Fruit fly (Drosophila melanogaster) whole organism, embryonic: ENCODE measurements around the gene CG13676.

Experiments
- CG10267 ChIP-seq: fragments of 200-800 bp; sonication (Bioruptor generic); optimal IDR thresholded peaks from 2 replicates; lab custom pipeline; 2018; ENCODE audit warnings: missing biosample characterization, mild to moderate bottlenecking, missing genetic modification characterization, moderate library complexity
- CG12659 ChIP-seq: fragments of 200-800 bp; sonication (Bioruptor generic); optimal IDR thresholded peaks from 3 replicates; lab custom pipeline; 2017; ENCODE audit warnings: mild to moderate bottlenecking, missing biosample characterization, missing genetic modification reagents, missing genetic modification characterization
- CG15514 ChIP-seq: fragments of 200-800 bp; sonication (Bioruptor generic); optimal IDR thresholded peaks from 3 replicates; lab custom pipeline; 2017; ENCODE audit warnings: missing biosample characterization, missing genetic modification characterization, mild to moderate bottlenecking, moderate library complexity, missing genetic modification reagents
- CG1602 ChIP-seq: fragments of 200-800 bp; sonication (Bioruptor generic); optimal IDR thresholded peaks from 3 replicates; lab custom pipeline; 2016; ENCODE audit warnings: missing biosample characterization, missing genetic modification characterization
- CG16863 ChIP-seq: fragments of 200-800 bp; sonication (Bioruptor generic); optimal IDR thresholded peaks from 3 replicates; lab custom pipeline; 2016; ENCODE audit warnings: missing biosample characterization, missing genetic modification characterization
- CG18262 ChIP-seq: fragments of 200-800 bp; optimal IDR thresholded peaks from 3 replicates; lab custom pipeline; 2019; ENCODE audit warnings: missing biosample characterization, mild to moderate bottlenecking, missing genetic modification characterization, moderate library complexity
- CG2116 ChIP-seq: fragments of 200-800 bp; sonication (Bioruptor generic); optimal IDR thresholded peaks from 3 replicates; lab custom pipeline; 2018; ENCODE audit warnings: missing biosample characterization, mild to moderate bottlenecking, missing genetic modification characterization
- CG31388 ChIP-seq: fragments of 200-800 bp; sonication (Bioruptor generic); optimal IDR thresholded peaks from 2 replicates; lab custom pipeline; 2016; ENCODE audit warnings: missing biosample characterization, missing genetic modification characterization
- CG4730 ChIP-seq: fragments of 200-800 bp; sonication (Bioruptor generic); IDR thresholded peaks from 2 replicates; pipeline ENCODE4 v1.3.6; 2022; ENCODE audit warnings: missing biosample characterization, missing genetic modification characterization
- CG5245 ChIP-seq: fragments of 200-800 bp; sonication (Bioruptor generic); optimal IDR thresholded peaks from 3 replicates; lab custom pipeline; 2016; ENCODE audit warnings: missing biosample characterization, missing genetic modification characterization
- CG5953 ChIP-seq: fragments of 200-800 bp; sonication (Bioruptor generic); IDR thresholded peaks from 2 replicates; pipeline ENCODE4 v1.3.6; 2022; ENCODE audit warnings: missing biosample characterization, missing genetic modification characterization
- CG7556 ChIP-seq: fragments of 200-800 bp; sonication (Bioruptor generic); optimal IDR thresholded peaks from 2 replicates; lab custom pipeline; 2017; ENCODE audit warnings: missing biosample characterization, mild to moderate bottlenecking, missing genetic modification characterization
- CG8944 ChIP-seq: fragments of 200-800 bp; sonication (Bioruptor generic); optimal IDR thresholded peaks from 3 replicates; lab custom pipeline; 2016; ENCODE audit warnings: missing biosample characterization, missing genetic modification characterization
- Camta ChIP-seq: fragments of 200-800 bp; sonication (Bioruptor generic); optimal IDR thresholded peaks from 2 replicates; lab custom pipeline; 2016; ENCODE audit warnings: missing biosample characterization, missing genetic modification characterization
- Dfd ChIP-seq, 2 experiments: fragments of >200 bp; optimal IDR thresholded peaks; 2 replicates each; lab custom pipeline; 2017; ENCODE audit warnings: missing biosample characterization in 2 of 2, missing genetic modification characterization in 2 of 2
- Dip2 ChIP-seq: fragments of 200-800 bp; sonication (Bioruptor generic); IDR thresholded peaks from 2 replicates; pipeline ENCODE4 v1.3.6; 2022; ENCODE audit warnings: missing biosample characterization, missing genetic modification characterization
- Dp ChIP-seq: fragments of 200-800 bp; sonication (Bioruptor generic); optimal IDR thresholded peaks from 2 replicates; lab custom pipeline; 2018; ENCODE audit warnings: missing biosample characterization, mild to moderate bottlenecking, missing genetic modification characterization, moderate library complexity
- Elba2 ChIP-seq: fragments of 200-800 bp; sonication (Bioruptor generic); optimal IDR thresholded peaks from 3 replicates; lab custom pipeline; 2016; ENCODE audit warnings: missing biosample characterization, missing genetic modification characterization
- H2.0 ChIP-seq: fragments of 200-800 bp; sonication (Bioruptor generic); IDR thresholded peaks from 2 replicates; pipeline ENCODE4 v1.3.6; 2022; ENCODE audit warnings: missing biosample characterization, missing genetic modification characterization
- HLH4C ChIP-seq: fragments of 200-800 bp; sonication (Bioruptor generic); IDR thresholded peaks from 3 replicates; pipeline ENCODE4 v1.3.6; 2022; ENCODE audit warnings: missing biosample characterization, missing genetic modification characterization; ENCODE audit not compliant: partially characterized antibody
- HmgD ChIP-seq: fragments of 200-800 bp; sonication (Bioruptor generic); optimal IDR thresholded peaks from 3 replicates; lab custom pipeline; 2016; ENCODE audit warnings: missing biosample characterization, missing genetic modification characterization
- Hr51 ChIP-seq, 2 experiments: fragments of 200-800 bp; sonication (Bioruptor generic); optimal IDR thresholded peaks; 2 replicates in 1 of 2; 3 replicates in 1 of 2; lab custom pipeline; 2016 to 2018; ENCODE audit warnings: missing biosample characterization in 2 of 2, missing genetic modification characterization in 2 of 2, mild to moderate bottlenecking in 1 of 2, moderate library complexity in 1 of 2
- MBD-R2 ChIP-seq: fragments of 200-800 bp; sonication (Bioruptor generic); IDR thresholded peaks from 2 replicates; pipeline ENCODE4 v1.3.6; 2022; ENCODE audit warnings: missing biosample characterization, missing genetic modification characterization
- Myb ChIP-seq: fragments of 200-800 bp; sonication (Bioruptor generic); optimal IDR thresholded peaks from 2 replicates; lab custom pipeline; 2016; ENCODE audit warnings: missing biosample characterization, missing genetic modification characterization
- Pdp1 ChIP-seq, 2 experiments: fragments of 200-800 bp; sonication (Bioruptor generic); optimal IDR thresholded peaks; 3 replicates each; lab custom pipeline; 2016; ENCODE audit warnings: missing biosample characterization in 2 of 2, missing genetic modification characterization in 2 of 2, mild to moderate bottlenecking in 1 of 2, moderate library complexity in 1 of 2
- Side ChIP-seq: fragments of 200-800 bp; sonication (Bioruptor generic); optimal IDR thresholded peaks from 2 replicates; lab custom pipeline; 2016; ENCODE audit warnings: missing biosample characterization, missing genetic modification characterization
- Sry-δ ChIP-seq: fragments of 200-800 bp; sonication (Bioruptor generic); optimal IDR thresholded peaks from 2 replicates; lab custom pipeline; 2016; ENCODE audit warnings: missing biosample characterization, missing genetic modification characterization
- ac ChIP-seq: fragments of 200-800 bp; sonication (Bioruptor generic); optimal IDR thresholded peaks from 3 replicates; lab custom pipeline; 2017; ENCODE audit warnings: missing biosample characterization, mild to moderate bottlenecking, missing genetic modification characterization
- amos ChIP-seq: fragments of 200-800 bp; sonication (Bioruptor generic); IDR thresholded peaks from 2 replicates; pipeline ENCODE4 v1.3.6; 2022; ENCODE audit warnings: missing biosample characterization, missing genetic modification characterization; ENCODE audit not compliant: partially characterized antibody
- ato ChIP-seq: fragments of 200-800 bp; sonication (Bioruptor generic); IDR thresholded peaks from 2 replicates; pipeline ENCODE4 v1.3.6; 2022; ENCODE audit warnings: missing biosample characterization, missing genetic modification characterization; ENCODE audit not compliant: partially characterized antibody
- chm ChIP-seq: fragments of 200-800 bp; sonication (Bioruptor generic); IDR thresholded peaks from 2 replicates; pipeline ENCODE4 v1.3.6; 2022; ENCODE audit warnings: missing biosample characterization, missing genetic modification characterization
- crp ChIP-seq, 2 experiments: fragments of 200-800 bp; sonication (Bioruptor generic); optimal IDR thresholded peaks; 2 replicates in 1 of 2; 3 replicates in 1 of 2; lab custom pipeline; 2017; ENCODE audit warnings: missing biosample characterization in 2 of 2, missing genetic modification characterization in 2 of 2, mild to moderate bottlenecking in 1 of 2, moderate library complexity in 1 of 2
- ems ChIP-seq: fragments of 200-800 bp; sonication (Bioruptor generic); optimal IDR thresholded peaks from 3 replicates; lab custom pipeline; 2016; ENCODE audit warnings: missing biosample characterization, missing genetic modification characterization
- eve ChIP-seq, 2 experiments: fragments of >200 bp; optimal IDR thresholded peaks; 2 replicates each; lab custom pipeline; 2017; ENCODE audit warnings: missing biosample characterization in 2 of 2, missing genetic modification characterization in 2 of 2
- fd96Cb ChIP-seq: fragments of 200-800 bp; sonication (Bioruptor generic); optimal IDR thresholded peaks from 2 replicates; lab custom pipeline; 2018; ENCODE audit warnings: missing biosample characterization, mild to moderate bottlenecking, missing genetic modification characterization, moderate library complexity
- hth ChIP-seq: fragments of >200 bp; optimal IDR thresholded peaks from 2 replicates; lab custom pipeline; 2017; ENCODE audit warnings: inconsistent platforms
- klu ChIP-seq: fragments of 200-800 bp; sonication (Bioruptor generic); IDR thresholded peaks from 2 replicates; pipeline ENCODE4 v1.3.6; 2022; ENCODE audit warnings: missing biosample characterization, missing genetic modification characterization
- lab ChIP-seq: fragments of 200-800 bp; sonication (Bioruptor generic); optimal IDR thresholded peaks from 3 replicates; lab custom pipeline; 2017; ENCODE audit warnings: missing biosample characterization, missing genetic modification characterization, mild to moderate bottlenecking, moderate library complexity, missing genetic modification reagents
- prd ChIP-seq, 3 experiments: fragments of >200 bp in 2 of 3; fragments of 200-800 bp in 1 of 3; sonication (Bioruptor generic) in 1 of 3; optimal IDR thresholded peaks in 2 of 3; IDR thresholded peaks in 1 of 3; 2 replicates in 2 of 3; 3 replicates in 1 of 3; pipeline versions ENCODE4 v1.3.6 to Lab custom; 2017 to 2022; ENCODE audit warnings: missing biosample characterization in 1 of 3, missing genetic modification characterization in 1 of 3
- psq ChIP-seq: fragments of 200-800 bp; sonication (Bioruptor generic); optimal IDR thresholded peaks from 2 replicates; lab custom pipeline; 2017; ENCODE audit warnings: missing biosample characterization, missing genetic modification characterization
- pum ChIP-seq: fragments of 200-800 bp; sonication (Bioruptor generic); optimal IDR thresholded peaks from 2 replicates; lab custom pipeline; 2016; ENCODE audit warnings: missing biosample characterization, missing genetic modification characterization
- row ChIP-seq: fragments of 200-800 bp; sonication (Bioruptor generic); IDR thresholded peaks from 3 replicates; pipeline ENCODE4 v1.3.6; 2022; ENCODE audit warnings: missing biosample characterization, missing genetic modification characterization
- sens ChIP-seq: fragments of 200-800 bp; sonication (Bioruptor generic); peaks from one replicate; lab custom pipeline; 2016; ENCODE audit warnings: missing biosample characterization, missing genetic modification characterization
- slbo ChIP-seq: fragments of 200-800 bp; sonication (Bioruptor generic); IDR thresholded peaks from 2 replicates; pipeline ENCODE4 v1.3.6; 2022; ENCODE audit warnings: missing biosample characterization, missing genetic modification characterization
- slp2 ChIP-seq: fragments of 200-800 bp; sonication (Bioruptor generic); optimal IDR thresholded peaks from 2 replicates; lab custom pipeline; 2016; ENCODE audit warnings: missing biosample characterization, missing genetic modification characterization
- stwl ChIP-seq: fragments of 200-800 bp; sonication (Bioruptor generic); optimal IDR thresholded peaks from 3 replicates; lab custom pipeline; 2018; ENCODE audit warnings: missing biosample characterization, mild to moderate bottlenecking, missing genetic modification characterization, moderate library complexity
- twi ChIP-seq: fragments of 200-800 bp; optimal IDR thresholded peaks from 2 replicates; lab custom pipeline; 2019; ENCODE audit warnings: missing biosample characterization, mild to moderate bottlenecking, missing genetic modification characterization, moderate library complexity
- vfl ChIP-seq: fragments of 200-800 bp; sonication (Bioruptor generic); optimal IDR thresholded peaks from 2 replicates; lab custom pipeline; 2016; ENCODE audit warnings: missing biosample characterization, missing genetic modification characterization

Gene CG13676

DNA sequence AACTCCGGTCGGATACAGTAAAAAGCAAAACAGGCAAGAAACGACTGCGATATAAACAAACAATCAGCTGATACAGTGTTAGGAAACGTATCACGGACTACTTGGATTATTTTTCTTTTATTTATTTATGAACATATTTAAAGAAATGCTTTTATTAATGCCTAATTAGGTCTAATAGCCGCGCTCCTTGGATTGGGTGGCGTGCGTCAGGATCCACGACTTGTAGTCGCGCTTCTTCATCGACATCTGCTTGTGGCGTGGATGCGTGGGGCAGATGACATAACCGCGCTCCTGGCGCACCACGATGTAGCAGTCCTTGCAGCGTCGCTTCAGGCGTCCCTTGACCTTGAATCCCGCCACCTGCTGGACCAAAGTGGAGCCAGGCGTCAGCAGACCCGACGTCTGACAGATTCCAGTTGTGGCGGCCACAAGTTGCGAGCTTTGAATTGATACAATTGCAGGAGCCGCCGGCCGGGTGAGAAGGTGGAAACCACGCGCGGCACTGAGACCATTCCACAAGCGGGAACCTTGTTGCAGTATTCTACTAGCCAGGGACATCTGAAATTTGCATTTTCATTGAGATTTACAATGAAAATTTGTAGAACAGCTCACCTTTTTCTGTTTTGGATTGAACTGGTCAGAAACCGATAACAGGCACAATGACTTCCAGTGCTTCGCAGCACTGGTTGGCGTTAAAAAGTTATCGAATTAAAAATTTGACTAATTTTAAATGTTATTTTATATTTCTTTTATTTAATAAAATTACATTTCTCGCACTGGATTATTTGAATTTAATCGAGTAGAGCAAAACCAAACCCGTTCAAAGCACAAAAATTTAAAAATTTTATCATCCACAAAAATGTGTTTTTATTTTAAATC lies 26.9 kb downstream of the CG13676 start, which contains the start of the genes CG7550 and mRpL36 (continued):
- TF ChIP-seq Pdp1 (GFP tag; optimal IDR thresholded peaks at IDR 0.05; lab: Kevin White, UChicago) (peak in 1 of 2 experiments; percentile 91), Sry-δ (GFP tag; lab: Kevin White, UChicago) (no peak), hth (lab: Kevin White, UChicago) (no peak), Side (GFP tag; lab: Kevin White, UChicago) (no peak), stwl (tag; lab: Kevin White, UChicago) (peak; percentile 20), CG16863 (GFP tag; lab: Kevin White, UChicago) (no peak), Camta (GFP tag; lab: Kevin White, UChicago) (no peak), Dp (GFP tag; lab: Kevin White, UChicago) (peak; percentile 47), slp2 (peak; percentile 1), Myb (GFP tag; lab: Kevin White, UChicago) (no peak), HmgD (no peak), CG31388 (GFP tag; lab: Kevin White, UChicago) (no peak), CG8944 (GFP tag; lab: Kevin White, UChicago) (no peak), Dfd (GFP tag; optimal IDR thresholded peaks at IDR 0.05; lab: Kevin White, UChicago) (no peak), CG12659 (GFP tag; lab: Kevin White, UChicago) (peak; percentile 24), prd (optimal IDR thresholded peaks at IDR 0.05; lab: Kevin White, UChicago) (no peak), prd (GFP tag; IDR thresholded peaks at IDR 0.05; lab: Robert Waterston, UW) (0 out of 3 replicates have a peak, but pooled peaks have one; percentile 16), pum (GFP tag; lab: Kevin White, UChicago) (no peak), twi (tag; lab: Kevin White, UChicago) (no peak), CG7556 (GFP tag; lab: Kevin White, UChicago) (no peak), Hr51 (GFP tag; optimal IDR thresholded peaks at IDR 0.05; lab: Kevin White, UChicago) (peak in 1 of 2 experiments; percentile 13), CG10267 (peak; percentile 67), sens (peak; percentile 28), CG5953 (GFP tag; lab: Robert Waterston, UW) (no peak), CG2116 (GFP tag; lab: Kevin White, UChicago) (peak; percentile 21), ems (GFP tag; lab: Kevin White, UChicago) (no peak), lab (GFP tag; lab: Kevin White, UChicago) (no peak), amos (0 out of 2 replicates have a peak, but pooled peaks have one; percentile 6), HLH4C (GFP tag; lab: Robert Waterston, UW) (0 out of 3 replicates have a peak, but pooled peaks have one; percentile 26), klu (no peak), crp (GFP tag; optimal IDR thresholded peaks at IDR 0.05; lab: Kevin White, UChicago) (peak in 1 of 2 experiments; percentile 67), H2.0 (no peak), CG15514 (GFP tag; lab: Kevin White, UChicago) (peak; percentile 26), CG5245 (GFP tag; lab: Kevin White, UChicago) (no peak), chm (no peak), CG1602 (GFP tag; lab: Kevin White, UChicago) (no peak), CG18262 (tag; lab: Kevin White, UChicago) (no peak), slbo (0 out of 2 replicates have a peak, but pooled peaks have one; percentile 41), fd96Cb (tag; lab: Kevin White, UChicago) (no peak), Dip2 (GFP tag; lab: Robert Waterston, UW) (no peak), ac (no peak), eve (GFP tag; optimal IDR thresholded peaks at IDR 0.05; lab: Kevin White, UChicago) (no peak), vfl (no peak), row (GFP tag; lab: Robert Waterston, UW) (0 out of 3 replicates have a peak, but pooled peaks have one; percentile 10), CG4730 (GFP tag; lab: Robert Waterston, UW) (no peak), MBD-R2 (GFP tag; lab: Robert Waterston, UW) (peak; percentile 48; the same call in 1 of the 2 replicates), psq (GFP tag; lab: Kevin White, UChicago) (no peak), ato (GFP tag; lab: Robert Waterston, UW) (no peak), Elba2 (no peak)
